Fruit fly (Drosophila melanogaster): Measurements from ENCODE around the gene CG3919.

CG3919 gene

dm6 chr3L:14455968-14456678 is 45.7 kb downstream of the CG3919 start (continued):
- TF ChIP-seq vri (GFP tag; optimal IDR thresholded peaks at IDR 0.05) (peak; percentile 14), CG34406 (GFP tag; optimal IDR thresholded peaks at IDR 0.05) (peak; percentile 57), Eip75B (GFP tag; optimal IDR thresholded peaks at IDR 0.05) (peak; percentile 50), CG10631 (GFP tag; optimal IDR thresholded peaks at IDR 0.05) (no peak), Hr38 (GFP tag; optimal IDR thresholded peaks at IDR 0.05) (no peak), CG15336 (GFP tag; IDR thresholded peaks at IDR 0.05) (peak; percentile 43), CG4318 (GFP tag; optimal IDR thresholded peaks at IDR 0.05) (no peak), CG11762 (GFP tag; optimal IDR thresholded peaks at IDR 0.05; ENCODE audit: insufficient read depth) (no peak), Gug (GFP tag; IDR thresholded peaks at IDR 0.05) (no peak), CG16779 (tag; optimal IDR thresholded peaks at IDR 0.05) (no peak), CG9139 (GFP tag; optimal IDR thresholded peaks at IDR 0.05) (no peak), fd85E (GFP tag; optimal IDR thresholded peaks at IDR 0.05) (no peak), salr (GFP tag; optimal IDR thresholded peaks at IDR 0.05) (no peak), Ets96B (tag; optimal IDR thresholded peaks at IDR 0.05) (no peak), topi (GFP tag; optimal IDR thresholded peaks at IDR 0.05) (peak; percentile 33), pdm3 (GFP tag; optimal IDR thresholded peaks at IDR 0.05) (peak; percentile 31), Eip78C (GFP tag) (peak; percentile 69), Sox15 (GFP tag; optimal IDR thresholded peaks at IDR 0.05) (no peak), spab (GFP tag; optimal IDR thresholded peaks at IDR 0.05) (no peak), achi (GFP tag; optimal IDR thresholded peaks at IDR 0.05) (peak; percentile 38), CG3032 (tag; optimal IDR thresholded peaks at IDR 0.05) (no peak), CG10669 (GFP tag; optimal IDR thresholded peaks at IDR 0.05) (no peak), ss (GFP tag; optimal IDR thresholded peaks at IDR 0.05) (peak in 1 of 2 experiments; percentile 4), CG31627 (GFP tag; optimal IDR thresholded peaks at IDR 0.05) (no peak), CG11902 (GFP tag; optimal IDR thresholded peaks at IDR 0.05) (no peak), fkh (GFP tag; optimal IDR thresholded peaks at IDR 0.05) (no peak), dsx (GFP tag; optimal IDR thresholded peaks at IDR 0.05; ENCODE audit: poor library complexity, severe bottlenecking) (no peak), acj6 (GFP tag; optimal IDR thresholded peaks at IDR 0.05) (no peak), CG7368 (GFP tag; optimal IDR thresholded peaks at IDR 0.05) (peak; percentile 8), cyc (GFP tag; optimal IDR thresholded peaks at IDR 0.05) (no peak), Ets21C (GFP tag; optimal IDR thresholded peaks at IDR 0.05) (no peak), CG6854 (GFP tag; optimal IDR thresholded peaks at IDR 0.05) (peak; percentile 77), Blimp-1 (GFP tag; optimal IDR thresholded peaks at IDR 0.05) (peak; percentile 67), CG32006 (GFP tag; optimal IDR thresholded peaks at IDR 0.05) (no peak)

DNA sequence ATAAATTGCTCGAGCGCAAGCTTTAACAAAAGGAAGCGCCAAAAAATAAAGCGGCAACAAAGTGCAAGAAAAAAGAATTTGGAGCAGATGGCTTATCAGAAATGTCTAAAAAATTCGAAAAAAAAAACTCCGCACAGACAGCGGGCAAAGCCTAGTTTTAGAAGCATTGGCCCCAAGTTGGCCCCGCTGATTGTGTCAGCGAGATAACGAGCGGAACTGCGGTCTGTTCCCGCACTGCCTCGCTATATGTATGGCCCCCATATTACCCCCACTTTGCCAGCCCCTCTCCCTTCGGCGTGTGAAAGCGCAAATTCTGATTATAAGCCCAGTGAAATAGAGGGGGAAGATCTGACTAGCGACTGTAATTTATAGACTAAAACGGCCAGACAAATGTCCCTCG is 46.5 kb downstream of the CG3919 start:
- no peak for TF ChIP-seq Eip75B (GFP tag; optimal IDR thresholded peaks at IDR 0.05)
- no peak for TF ChIP-seq cyc (GFP tag; optimal IDR thresholded peaks at IDR 0.05)
- TF ChIP-seq acj6 (GFP tag; optimal IDR thresholded peaks at IDR 0.05), result no peak
- TF ChIP-seq svp (GFP tag), result peak; percentile 85
- TF ChIP-seq Eip78C (GFP tag), result peak; percentile 2
- no peak for TF ChIP-seq CG11762 (GFP tag; optimal IDR thresholded peaks at IDR 0.05; ENCODE audit: insufficient read depth)

dm6 chr3L:14461065-14461464 is 50.6 kb downstream of the CG3919 start:
- no peak for TF ChIP-seq Eip78C (GFP tag)
- no peak for TF ChIP-seq CG15336 (GFP tag; IDR thresholded peaks at IDR 0.05)
- TF ChIP-seq pdm3 (GFP tag; optimal IDR thresholded peaks at IDR 0.05), result no peak
- no peak for TF ChIP-seq CG4318 (GFP tag; optimal IDR thresholded peaks at IDR 0.05)

DNA sequence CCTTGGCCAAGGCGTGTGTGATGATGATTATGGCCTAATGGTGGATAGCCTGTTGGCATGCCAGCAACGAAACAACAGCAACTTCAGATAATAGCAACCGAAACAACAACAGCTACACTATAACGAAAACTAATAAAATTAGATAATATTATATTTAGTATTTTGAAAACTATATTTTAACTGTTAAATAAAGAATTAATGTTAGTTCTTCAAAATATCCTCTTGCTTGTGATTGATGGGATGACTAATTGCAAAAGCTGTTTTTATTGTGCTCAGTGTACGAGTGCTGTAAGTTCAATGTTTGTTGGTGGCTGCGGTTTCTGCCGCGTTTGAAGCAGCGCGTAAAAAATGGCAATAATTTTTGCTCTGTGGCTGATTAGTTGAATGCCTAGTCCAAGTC is 51.9 kb downstream of the CG3919 start:
- no peak for TF ChIP-seq CG6792 (GFP tag; optimal IDR thresholded peaks at IDR 0.05)
- TF ChIP-seq Eip93F (GFP tag; optimal IDR thresholded peaks at IDR 0.05), result no peak
- peak; percentile 70 for TF ChIP-seq CG15336 (GFP tag; IDR thresholded peaks at IDR 0.05)
- peak; percentile 22 for TF ChIP-seq net (GFP tag; optimal IDR thresholded peaks at IDR 0.05)
- TF ChIP-seq CG8632 (GFP tag; optimal IDR thresholded peaks at IDR 0.05), result peak; percentile 19
- peak; percentile 13 for TF ChIP-seq CG4318 (GFP tag; optimal IDR thresholded peaks at IDR 0.05)
- peak; percentile 44 for TF ChIP-seq acj6 (GFP tag; optimal IDR thresholded peaks at IDR 0.05)
- no peak for TF ChIP-seq Hr39 (GFP tag; optimal IDR thresholded peaks at IDR 0.05)
- peak; percentile 83 for TF ChIP-seq Eip78C (GFP tag)
- TF ChIP-seq CG6163 (GFP tag; IDR thresholded peaks at IDR 0.05), result peak; percentile 71
- no peak for TF ChIP-seq CG1621 (tag; optimal IDR thresholded peaks at IDR 0.05)
- no peak for TF ChIP-seq Sox102F (GFP tag; optimal IDR thresholded peaks at IDR 0.05)
- peak; percentile 64 for TF ChIP-seq eg (GFP tag; IDR thresholded peaks at IDR 0.05)
- TF ChIP-seq CG16779 (tag; optimal IDR thresholded peaks at IDR 0.05), result no peak
- TF ChIP-seq CG7368 (GFP tag; optimal IDR thresholded peaks at IDR 0.05), result no peak
- TF ChIP-seq Hr4 (GFP tag; optimal IDR thresholded peaks at IDR 0.05), result peak; percentile 61
- peak; percentile 54 for TF ChIP-seq achi (GFP tag; optimal IDR thresholded peaks at IDR 0.05)
- TF ChIP-seq Gug (GFP tag; IDR thresholded peaks at IDR 0.05), result peak; percentile 31; the same call in 1 of the 2 replicates
- peak; percentile 21 for TF ChIP-seq pdm3 (GFP tag; optimal IDR thresholded peaks at IDR 0.05)
- TF ChIP-seq topi (GFP tag; optimal IDR thresholded peaks at IDR 0.05), result no peak
